Worm (Caenorhabditis elegans) whole organism, L3 larva: Measurements from ENCODE around the gene cyp-13A7.

Experiments
- aly-2 ChIP-seq: fragments of 150-350 bp; optimal IDR thresholded peaks from 2 replicates; lab custom pipeline; 2014; ENCODE audit warnings: missing biosample characterization, missing genetic modification characterization
- egl-27 ChIP-seq: sonication (generic microtip); optimal IDR thresholded peaks from 4 replicates; lab custom pipeline; 2017; ENCODE audit warnings: missing biosample characterization, missing genetic modification reagents, missing genetic modification characterization
- fos-1 ChIP-seq: fragments of 150-350 bp; optimal IDR thresholded peaks from 2 replicates; lab custom pipeline; 2014; ENCODE audit warnings: missing biosample characterization, missing genetic modification characterization
- mdl-1 ChIP-seq: fragments of 150-350 bp; optimal IDR thresholded peaks from 2 replicates; lab custom pipeline; 2014; ENCODE audit warnings: missing biosample characterization, missing genetic modification characterization
- nhr-237 ChIP-seq: fragments of 150-350 bp; optimal IDR thresholded peaks from 2 replicates; lab custom pipeline; 2014; ENCODE audit warnings: missing biosample characterization, missing genetic modification characterization
- nhr-76 ChIP-seq: fragments of 150-350 bp; sonication (generic microtip); optimal IDR thresholded peaks from 5 replicates; lab custom pipeline; 2014; ENCODE audit warnings: missing biosample characterization, missing genetic modification characterization
- snpc-4 ChIP-seq: fragments of 150-350 bp; optimal IDR thresholded peaks from 2 replicates; lab custom pipeline; 2014; ENCODE audit warnings: missing biosample characterization, missing genetic modification characterization
- tbx-2 ChIP-seq: sonication (generic microtip); optimal IDR thresholded peaks from 2 replicates; lab custom pipeline; 2016; ENCODE audit warnings: mild to moderate bottlenecking, missing genetic modification characterization, missing compliant biosample characterization
- ztf-4 ChIP-seq: fragments of 150-350 bp; optimal IDR thresholded peaks from 2 replicates; lab custom pipeline; 2014; ENCODE audit warnings: missing biosample characterization, missing genetic modification characterization

DNA sequence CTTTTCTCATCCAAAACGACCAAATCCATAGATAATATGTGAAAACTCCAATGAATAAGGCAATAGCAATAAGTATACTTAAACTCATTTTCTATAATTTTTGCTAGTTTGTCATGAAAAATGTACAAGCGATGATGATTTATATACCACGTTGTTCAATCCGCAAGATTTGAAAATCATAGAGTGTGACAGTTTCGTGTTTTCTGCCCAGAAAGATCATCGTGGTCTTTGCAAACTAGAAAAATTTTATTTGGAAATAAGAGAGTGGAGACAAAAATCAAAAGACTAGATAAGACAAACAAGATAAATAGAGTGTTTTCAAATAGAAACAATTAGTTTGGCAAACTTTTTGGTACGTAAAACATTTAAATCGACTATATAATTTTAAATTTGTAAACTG is 10.2 kb upstream of the cyp-13A7 start, which contains the start of gene cyp-13A3:
- TF ChIP-seq egl-27 (no peak), mdl-1 (tag; lab: Kevin White, UChicago) (no peak), ztf-4 (tag; lab: Kevin White, UChicago) (no peak), snpc-4 (no peak), tbx-2 (tag; lab: Kevin White, UChicago) (no peak), fos-1 (no peak), nhr-76 (tag; lab: Kevin White, UChicago) (no peak), aly-2 (tag; lab: Kevin White, UChicago) (no peak), nhr-237 (tag; lab: Kevin White, UChicago) (no peak)
